Worm (Caenorhabditis elegans) whole organism, late embryonic: ENCODE results near the gene sre-9.

Experiments
- C38D4.7 ChIP-seq: fragments of 200-800 bp; sonication (Bioruptor generic); optimal IDR thresholded peaks from 2 replicates; lab custom pipeline; 2018; ENCODE audit warnings: mild to moderate bottlenecking, missing genetic modification characterization, moderate library complexity, missing compliant biosample characterization
- K02D7.2 ChIP-seq: sonication (generic microtip); optimal IDR thresholded peaks from 2 replicates; lab custom pipeline; 2017; ENCODE audit warnings: mild to moderate bottlenecking, missing genetic modification characterization, missing compliant biosample characterization
- T23F11.4 ChIP-seq: fragments of 200-800 bp; sonication (Bioruptor generic); optimal IDR thresholded peaks from 2 replicates; lab custom pipeline; 2018; ENCODE audit warnings: mild to moderate bottlenecking, missing genetic modification characterization, missing compliant biosample characterization
- Y22D7AL.16 ChIP-seq: sonication (generic microtip); optimal IDR thresholded peaks from 2 replicates; lab custom pipeline; 2016; ENCODE audit warnings: missing genetic modification characterization, missing compliant biosample characterization
- ceh-14 ChIP-seq: sonication (generic microtip); optimal IDR thresholded peaks from 2 replicates; lab custom pipeline; 2016; ENCODE audit warnings: missing genotype, missing genetic modification characterization, missing compliant biosample characterization
- ceh-19 ChIP-seq: fragments of 200-800 bp; sonication (Bioruptor generic); optimal IDR thresholded peaks from 2 replicates; lab custom pipeline; 2018; ENCODE audit warnings: mild to moderate bottlenecking, missing genetic modification characterization, missing compliant biosample characterization
- ceh-2 ChIP-seq: sonication (generic microtip); optimal IDR thresholded peaks from 2 replicates; lab custom pipeline; 2016; ENCODE audit warnings: missing genotype, missing genetic modification characterization, missing compliant biosample characterization
- ceh-24 ChIP-seq: sonication (generic microtip); optimal IDR thresholded peaks from 2 replicates; lab custom pipeline; 2016; ENCODE audit warnings: mild to moderate bottlenecking, missing genetic modification characterization, missing compliant biosample characterization
- ceh-34 ChIP-seq: sonication (generic microtip); optimal IDR thresholded peaks from 2 replicates; lab custom pipeline; 2016; ENCODE audit warnings: mild to moderate bottlenecking, missing genetic modification characterization, missing compliant biosample characterization
- ceh-6 ChIP-seq: fragments of 200-800 bp; sonication (Bioruptor generic); optimal IDR thresholded peaks from 2 replicates; lab custom pipeline; 2018; ENCODE audit warnings: mild to moderate bottlenecking, missing genetic modification characterization, missing compliant biosample characterization
- ceh-9 ChIP-seq: sonication (generic microtip); optimal IDR thresholded peaks from 2 replicates; lab custom pipeline; 2016; ENCODE audit warnings: mild to moderate bottlenecking, missing genetic modification characterization, inconsistent platforms, missing compliant biosample characterization
- dve-1 ChIP-seq: sonication (generic microtip); optimal IDR thresholded peaks from 2 replicates; lab custom pipeline; 2017; ENCODE audit warnings: antibody characterized with exemption, mild to moderate bottlenecking, missing genetic modification characterization, missing compliant biosample characterization
- ets-4 ChIP-seq: sonication (generic microtip); optimal IDR thresholded peaks from 2 replicates; lab custom pipeline; 2016; ENCODE audit warnings: missing genetic modification characterization, missing compliant biosample characterization
- eyg-1 ChIP-seq: sonication (generic microtip); optimal IDR thresholded peaks from 2 replicates; lab custom pipeline; 2016; ENCODE audit warnings: missing genotype, missing genetic modification characterization, missing compliant biosample characterization
- fax-1 ChIP-seq: sonication (generic microtip); optimal IDR thresholded peaks from 2 replicates; lab custom pipeline; 2016; ENCODE audit warnings: missing genotype, missing genetic modification characterization, missing compliant biosample characterization
- fkh-10 ChIP-seq: fragments of 150-350 bp; optimal IDR thresholded peaks from 2 replicates; lab custom pipeline; 2014; ENCODE audit warnings: missing biosample characterization, missing genetic modification reagents, missing genetic modification characterization
- fkh-6 ChIP-seq: sonication (generic microtip); optimal IDR thresholded peaks from 2 replicates; lab custom pipeline; 2016; ENCODE audit warnings: missing genetic modification characterization, missing compliant biosample characterization
- gmeb-2 ChIP-seq: sonication (generic microtip); optimal IDR thresholded peaks from 2 replicates; lab custom pipeline; 2016; ENCODE audit warnings: missing genetic modification characterization, inconsistent platforms, missing compliant biosample characterization
- hlh-13 ChIP-seq: fragments of 200-800 bp; sonication (Bioruptor generic); optimal IDR thresholded peaks from 2 replicates; lab custom pipeline; 2018; ENCODE audit warnings: mild to moderate bottlenecking, missing genetic modification characterization, missing compliant biosample characterization
- lin-11 ChIP-seq: fragments of 200-800 bp; sonication (Bioruptor generic); optimal IDR thresholded peaks from 2 replicates; lab custom pipeline; 2018; ENCODE audit warnings: mild to moderate bottlenecking, missing genetic modification characterization, missing compliant biosample characterization
- madf-2 ChIP-seq: sonication (generic microtip); optimal IDR thresholded peaks from 2 replicates; lab custom pipeline; 2017; ENCODE audit warnings: missing genetic modification characterization, missing compliant biosample characterization
- nfya-1 ChIP-seq: sonication (generic microtip); optimal IDR thresholded peaks from 2 replicates; lab custom pipeline; 2017; ENCODE audit warnings: missing genetic modification characterization, mild to moderate bottlenecking, missing compliant biosample characterization, antibody characterized with exemption, moderate library complexity
- nhr-11 ChIP-seq: fragments of 150-350 bp; optimal IDR thresholded peaks from 2 replicates; lab custom pipeline; 2014; ENCODE audit warnings: missing biosample characterization, missing genetic modification characterization
- nhr-232 ChIP-seq: sonication (generic microtip); optimal IDR thresholded peaks from 2 replicates; lab custom pipeline; 2016; ENCODE audit warnings: missing genetic modification characterization, missing compliant biosample characterization
- npax-4 ChIP-seq: sonication (generic microtip); optimal IDR thresholded peaks from 2 replicates; lab custom pipeline; 2016; ENCODE audit warnings: missing genetic modification characterization, missing compliant biosample characterization
- odd-2 ChIP-seq: sonication (generic microtip); optimal IDR thresholded peaks from 2 replicates; lab custom pipeline; 2017; ENCODE audit warnings: antibody characterized with exemption, mild to moderate bottlenecking, missing genetic modification characterization, missing compliant biosample characterization
- pax-1 ChIP-seq: fragments of 150-350 bp; optimal IDR thresholded peaks from 2 replicates; lab custom pipeline; 2014; ENCODE audit warnings: missing biosample characterization, missing genetic modification characterization
- pha-4 ChIP-seq: fragments of 150-350 bp; optimal IDR thresholded peaks from 2 replicates; lab custom pipeline; 2018; ENCODE audit warnings: missing biosample characterization, missing genetic modification reagents, missing genetic modification characterization
- pros-1 ChIP-seq: fragments of 150-350 bp; optimal IDR thresholded peaks from 2 replicates; lab custom pipeline; 2014; ENCODE audit warnings: missing biosample characterization, missing genetic modification reagents, missing genetic modification characterization
- ref-2 ChIP-seq: sonication (generic microtip); optimal IDR thresholded peaks from 2 replicates; lab custom pipeline; 2016; ENCODE audit warnings: missing genetic modification characterization, missing compliant biosample characterization
- rnt-1 ChIP-seq: sonication (generic microtip); optimal IDR thresholded peaks from 2 replicates; lab custom pipeline; 2016; ENCODE audit warnings: missing genetic modification characterization, missing compliant biosample characterization
- sox-2 ChIP-seq: fragments of 200-800 bp; sonication (Bioruptor generic); IDR thresholded peaks from 2 replicates; pipeline ENCODE4 v1.3.6; 2022; ENCODE audit warnings: missing genetic modification reagents, missing genetic modification characterization, missing compliant biosample characterization
- tbx-2 ChIP-seq: sonication (generic microtip); optimal IDR thresholded peaks from 2 replicates; lab custom pipeline; 2016; ENCODE audit warnings: missing genetic modification characterization, missing compliant biosample characterization
- tbx-7 ChIP-seq: sonication (generic microtip); optimal IDR thresholded peaks from 2 replicates; lab custom pipeline; 2016; ENCODE audit warnings: missing genotype, missing genetic modification characterization, missing compliant biosample characterization
- ttx-3 ChIP-seq: sonication (generic microtip); optimal IDR thresholded peaks from 2 replicates; lab custom pipeline; 2016; ENCODE audit warnings: missing genetic modification reagents, missing genetic modification characterization, missing compliant biosample characterization
- unc-42 ChIP-seq: sonication (generic microtip); optimal IDR thresholded peaks from 2 replicates; lab custom pipeline; 2016; ENCODE audit warnings: missing genotype, missing genetic modification characterization, missing compliant biosample characterization
- unc-55 ChIP-seq: sonication (generic microtip); optimal IDR thresholded peaks from 2 replicates; lab custom pipeline; 2017; ENCODE audit warnings: missing biosample characterization, missing genetic modification reagents, missing genetic modification characterization

sre-9 gene

ce11 chrV:3894661-3895060 is at the start of gene sre-9:
Gene sre-9 (plus strand): TSS chrV:3894961.
- TF ChIP-seq ets-4 (no peak), pha-4 (no peak), C38D4.7 (GFP tag; lab: Kevin White, UChicago) (no peak), ceh-2 (tag; lab: Kevin White, UChicago) (no peak), pros-1 (tag; lab: Kevin White, UChicago) (no peak), ttx-3 (tag; lab: Kevin White, UChicago) (no peak), K02D7.2 (tag; lab: Kevin White, UChicago) (no peak), fax-1 (tag; lab: Kevin White, UChicago) (no peak)

ce11 chrV:3847268-3847667 is 47.5 kb upstream of the sre-9 start, which contains the start of gene nhr-185:
Gene nhr-185 (minus strand): TSS chrV:3847368.
- TF ChIP-seq ceh-34 (tag; lab: Kevin White, UChicago) (no peak), ceh-19 (GFP tag; lab: Kevin White, UChicago) (no peak), sox-2 (no peak)

ce11 chrV:3851760-3852159 is 43.0 kb upstream of the sre-9 start:
- no peak for TF ChIP-seq tbx-7
- TF ChIP-seq nhr-11 (tag; lab: Kevin White, UChicago): no peak
- TF ChIP-seq nfya-1: no peak
- TF ChIP-seq odd-2 (tag; lab: Kevin White, UChicago): no peak
- TF ChIP-seq unc-55 (GFP tag; lab: Kevin White, UChicago): no peak

- no peak for TF ChIP-seq ceh-34 (tag; lab: Kevin White, UChicago)
- no peak for TF ChIP-seq Y22D7AL.16
- no peak for TF ChIP-seq tbx-2 (tag; lab: Kevin White, UChicago)
- no peak for TF ChIP-seq pax-1 (tag; lab: Kevin White, UChicago)
- no peak for TF ChIP-seq madf-2 (tag; lab: Kevin White, UChicago)
- TF ChIP-seq gmeb-2: no peak
- TF ChIP-seq T23F11.4 (GFP tag; lab: Kevin White, UChicago): no peak
- TF ChIP-seq ref-2 (tag; lab: Kevin White, UChicago): no peak
- no peak for TF ChIP-seq ceh-19 (GFP tag; lab: Kevin White, UChicago)
- no peak for TF ChIP-seq ceh-9 (tag; lab: Kevin White, UChicago)
- TF ChIP-seq ceh-14 (tag; lab: Kevin White, UChicago): no peak
- TF ChIP-seq eyg-1: no peak
- TF ChIP-seq unc-55 (GFP tag; lab: Kevin White, UChicago): no peak
Measured at ce11 chrV:3854847-3855246, 39.9 kb upstream of the sre-9 start, which contains the start of gene nhr-186. Gene nhr-186 (minus strand): TSS chrV:3854947.

- TF ChIP-seq tbx-7: no peak
- no peak for TF ChIP-seq npax-4 (tag; lab: Kevin White, UChicago)
- TF ChIP-seq T23F11.4 (GFP tag; lab: Kevin White, UChicago): no peak
- TF ChIP-seq C38D4.7 (GFP tag; lab: Kevin White, UChicago): no peak
- TF ChIP-seq rnt-1 (tag; lab: Kevin White, UChicago): no peak
- TF ChIP-seq lin-11 (tag; lab: Kevin White, UChicago): no peak
- no peak for TF ChIP-seq ceh-24
- TF ChIP-seq ttx-3 (tag; lab: Kevin White, UChicago): no peak
- no peak for TF ChIP-seq ceh-34 (tag; lab: Kevin White, UChicago)
- no peak for TF ChIP-seq fkh-6
- no peak for TF ChIP-seq ceh-14 (tag; lab: Kevin White, UChicago)
- TF ChIP-seq hlh-13 (GFP tag; lab: Kevin White, UChicago): no peak
- TF ChIP-seq dve-1 (tag; lab: Kevin White, UChicago): no peak
- no peak for TF ChIP-seq fkh-10 (GFP tag; lab: Kevin White, UChicago)
- no peak for TF ChIP-seq pax-1 (tag; lab: Kevin White, UChicago)
- no peak for TF ChIP-seq unc-42 (tag; lab: Kevin White, UChicago)
- no peak for TF ChIP-seq ceh-6
- TF ChIP-seq nhr-232 (tag; lab: Kevin White, UChicago): no peak
- TF ChIP-seq ets-4: no peak
Measured at ce11 chrV:3855916-3856315, 38.8 kb upstream of the sre-9 start.
